Fruit fly (Drosophila melanogaster) whole organism, prepupa: ENCODE results near the gene CG42812.
A peak's percentile ranks its signal among the peaks of the same experiment; 100 is the strongest.

Experiments used
- Blimp-1 ChIP-seq: fragments of 200-800 bp; sonication (Bioruptor generic); optimal IDR thresholded peaks from 3 replicates; lab custom pipeline; 2017; ENCODE audit warnings: missing biosample characterization, missing genetic modification characterization, mild to moderate bottlenecking, moderate library complexity, missing genetic modification reagents
- CG10631 ChIP-seq: fragments of 200-800 bp; sonication (Bioruptor generic); optimal IDR thresholded peaks from 2 replicates; lab custom pipeline; 2016; ENCODE audit warnings: missing biosample characterization, missing genetic modification characterization
- CG10669 ChIP-seq: fragments of 200-800 bp; sonication (Bioruptor generic); optimal IDR thresholded peaks from 3 replicates; lab custom pipeline; 2018; ENCODE audit warnings: missing biosample characterization, mild to moderate bottlenecking, missing genetic modification characterization, moderate library complexity
- CG11294 ChIP-seq: fragments of 200-800 bp; sonication (Bioruptor generic); IDR thresholded peaks from 2 replicates; pipeline ENCODE4 v1.3.6; 2022; ENCODE audit warnings: missing biosample characterization, missing genetic modification characterization
- CG11902 ChIP-seq: fragments of 200-800 bp; sonication (Bioruptor generic); optimal IDR thresholded peaks from 3 replicates; lab custom pipeline; 2016; ENCODE audit warnings: missing biosample characterization, missing genetic modification characterization
- CG15336 ChIP-seq: fragments of 200-800 bp; sonication (Bioruptor generic); IDR thresholded peaks from 2 replicates; pipeline ENCODE4 v1.3.6; 2022; ENCODE audit warnings: missing biosample characterization, missing genetic modification characterization
- CG1621 ChIP-seq: fragments of 200-800 bp; sonication (Bioruptor generic); optimal IDR thresholded peaks from 3 replicates; lab custom pipeline; 2018; ENCODE audit warnings: missing biosample characterization, mild to moderate bottlenecking, missing genetic modification characterization
- CG16779 ChIP-seq: fragments of 200-800 bp; sonication (Bioruptor generic); optimal IDR thresholded peaks from 3 replicates; lab custom pipeline; 2017; ENCODE audit warnings: missing biosample characterization, mild to moderate bottlenecking, missing genetic modification characterization
- CG3032 ChIP-seq: fragments of 200-800 bp; optimal IDR thresholded peaks from 2 replicates; lab custom pipeline; 2019; ENCODE audit warnings: missing biosample characterization, mild to moderate bottlenecking, missing genetic modification characterization, moderate library complexity
- CG31627 ChIP-seq: fragments of 200-800 bp; sonication (Bioruptor generic); optimal IDR thresholded peaks from 3 replicates; lab custom pipeline; 2016; ENCODE audit warnings: missing biosample characterization, missing genetic modification characterization
- CG34406 ChIP-seq: fragments of 200-800 bp; sonication (Bioruptor generic); optimal IDR thresholded peaks from 3 replicates; lab custom pipeline; 2016; ENCODE audit warnings: missing biosample characterization, missing genetic modification characterization
- CG4318 ChIP-seq: fragments of 200-800 bp; sonication (Bioruptor generic); optimal IDR thresholded peaks from 3 replicates; lab custom pipeline; 2017; ENCODE audit warnings: missing biosample characterization, mild to moderate bottlenecking, missing genetic modification characterization
- CG6276 ChIP-seq: fragments of 200-800 bp; sonication (Bioruptor generic); optimal IDR thresholded peaks from 2 replicates; lab custom pipeline; 2017; ENCODE audit warnings: missing biosample characterization, mild to moderate bottlenecking, missing genetic modification characterization
- CG6808 ChIP-seq: fragments of 200-800 bp; sonication (Bioruptor generic); optimal IDR thresholded peaks from 3 replicates; lab custom pipeline; 2017; ENCODE audit warnings: missing biosample characterization, missing genetic modification characterization, mild to moderate bottlenecking, moderate library complexity, missing genetic modification reagents
- CG6854 ChIP-seq: fragments of 200-800 bp; sonication (Bioruptor generic); optimal IDR thresholded peaks from 2 replicates; lab custom pipeline; 2017; ENCODE audit warnings: missing biosample characterization, mild to moderate bottlenecking, missing genetic modification characterization
- CG7368 ChIP-seq: fragments of 200-800 bp; sonication (Bioruptor generic); optimal IDR thresholded peaks from 3 replicates; lab custom pipeline; 2016; ENCODE audit warnings: missing biosample characterization, missing genetic modification characterization
- CG9139 ChIP-seq: fragments of 200-800 bp; sonication (Bioruptor generic); optimal IDR thresholded peaks from 3 replicates; lab custom pipeline; 2017; ENCODE audit warnings: missing biosample characterization, mild to moderate bottlenecking, missing genetic modification characterization
- Eip93F ChIP-seq: fragments of 200-800 bp; sonication (Bioruptor generic); optimal IDR thresholded peaks from 2 replicates; lab custom pipeline; 2016; ENCODE audit warnings: missing biosample characterization, mild to moderate bottlenecking, missing genetic modification characterization
- Ets21C ChIP-seq: fragments of 200-800 bp; sonication (Bioruptor generic); optimal IDR thresholded peaks from 3 replicates; lab custom pipeline; 2016; ENCODE audit warnings: missing biosample characterization, missing genetic modification characterization
- Gug ChIP-seq: fragments of 200-800 bp; sonication (Bioruptor generic); IDR thresholded peaks from 2 replicates; pipeline ENCODE4 v1.3.6; 2022; ENCODE audit warnings: missing biosample characterization, missing genetic modification characterization
- Hr4 ChIP-seq: fragments of 200-800 bp; sonication (Bioruptor generic); optimal IDR thresholded peaks from 3 replicates; lab custom pipeline; 2016; ENCODE audit warnings: missing biosample characterization, missing genetic modification characterization
- Lpt ChIP-seq: fragments of 200-800 bp; sonication (Bioruptor generic); optimal IDR thresholded peaks from 3 replicates; lab custom pipeline; 2016; ENCODE audit warnings: missing biosample characterization, missing genetic modification characterization
- Smox ChIP-seq: fragments of 200-800 bp; sonication (Bioruptor generic); optimal IDR thresholded peaks from 3 replicates; lab custom pipeline; 2016; ENCODE audit warnings: missing biosample characterization, missing genetic modification characterization
- Sox15 ChIP-seq: fragments of 200-800 bp; sonication (Bioruptor generic); optimal IDR thresholded peaks from 3 replicates; lab custom pipeline; 2016; ENCODE audit warnings: missing biosample characterization, missing genetic modification characterization
- achi ChIP-seq: fragments of 200-800 bp; sonication (Bioruptor generic); optimal IDR thresholded peaks from 3 replicates; lab custom pipeline; 2016; ENCODE audit warnings: missing biosample characterization, missing genetic modification characterization
- acj6 ChIP-seq: fragments of 200-800 bp; sonication (Bioruptor generic); optimal IDR thresholded peaks from 3 replicates; lab custom pipeline; 2016; ENCODE audit warnings: missing biosample characterization, missing genetic modification characterization
- cyc ChIP-seq: fragments of 200-800 bp; sonication (Bioruptor generic); optimal IDR thresholded peaks from 3 replicates; lab custom pipeline; 2016; ENCODE audit warnings: missing biosample characterization, missing genetic modification characterization
- dsx ChIP-seq: fragments of 200-800 bp; optimal IDR thresholded peaks from 3 replicates; lab custom pipeline; 2019; ENCODE audit warnings: missing biosample characterization, mild to moderate bottlenecking, missing genetic modification characterization, moderate library complexity; ENCODE audit not compliant: poor library complexity, severe bottlenecking
- eg ChIP-seq: fragments of 200-800 bp; sonication (Bioruptor generic); IDR thresholded peaks from 3 replicates; pipeline ENCODE4 v1.3.6; 2022; ENCODE audit warnings: missing biosample characterization, missing genetic modification characterization
- esn ChIP-seq: fragments of 200-800 bp; sonication (Bioruptor generic); optimal IDR thresholded peaks from 2 replicates; lab custom pipeline; 2016; ENCODE audit warnings: missing biosample characterization, mild to moderate bottlenecking, missing genetic modification characterization, moderate library complexity
- fd59A ChIP-seq: fragments of 200-800 bp; sonication (Bioruptor generic); optimal IDR thresholded peaks from 2 replicates; lab custom pipeline; 2017; ENCODE audit warnings: missing biosample characterization, mild to moderate bottlenecking, missing genetic modification characterization, missing genetic modification reagents
- fkh ChIP-seq: fragments of 200-800 bp; sonication (Bioruptor generic); optimal IDR thresholded peaks from 3 replicates; lab custom pipeline; 2017; ENCODE audit warnings: missing biosample characterization, mild to moderate bottlenecking, missing genetic modification characterization, moderate library complexity
- lz ChIP-seq: fragments of 200-800 bp; sonication (Bioruptor generic); optimal IDR thresholded peaks from 3 replicates; lab custom pipeline; 2016; ENCODE audit warnings: missing biosample characterization, missing genetic modification characterization
- pdm3 ChIP-seq: fragments of 200-800 bp; sonication (Bioruptor generic); optimal IDR thresholded peaks from 3 replicates; lab custom pipeline; 2016; ENCODE audit warnings: missing biosample characterization, missing genetic modification characterization
- spab ChIP-seq: fragments of 200-800 bp; sonication (Bioruptor generic); optimal IDR thresholded peaks from 2 replicates; lab custom pipeline; 2017; ENCODE audit warnings: missing biosample characterization, mild to moderate bottlenecking, missing genetic modification characterization, missing genetic modification reagents
- ss ChIP-seq, 2 experiments: fragments of 200-800 bp; sonication (Bioruptor generic); optimal IDR thresholded peaks; 2 replicates in 1 of 2; 3 replicates in 1 of 2; lab custom pipeline; 2017 to 2018; ENCODE audit warnings: mild to moderate bottlenecking in 2 of 2, missing biosample characterization in 2 of 2, missing genetic modification characterization in 2 of 2, moderate library complexity in 1 of 2
- svp ChIP-seq: fragments of 200-800 bp; sonication (Bioruptor generic); peaks from one replicate; lab custom pipeline; 2016; ENCODE audit warnings: missing biosample characterization, missing genetic modification characterization
- vri ChIP-seq: fragments of 200-800 bp; sonication (Bioruptor generic); optimal IDR thresholded peaks from 3 replicates; lab custom pipeline; 2016; ENCODE audit warnings: missing biosample characterization, mild to moderate bottlenecking, missing genetic modification characterization

Gene CG42812

dm6 chr3R:24348420-24349190, 19.4 kb downstream of the CG42812 start, which contains the start of the genes CG5746 and CG6454:
Gene CG5746 (minus strand): TSS chr3R:24348791.
Gene CG6454 (plus strand): TSS chr3R:24349182.
- TF ChIP-seq CG10669 (GFP tag; lab: Kevin White, UChicago) (no peak), fkh (no peak), Blimp-1 (GFP tag; lab: Kevin White, UChicago) (no peak), fd59A (no peak), Lpt (GFP tag; lab: Kevin White, UChicago) (no peak), CG10631 (no peak), pdm3 (GFP tag; lab: Kevin White, UChicago) (no peak), Eip93F (GFP tag; lab: Kevin White, UChicago) (no peak), Ets21C (GFP tag; lab: Kevin White, UChicago) (no peak), CG11294 (GFP tag; lab: Robert Waterston, UW) (peak; percentile 18; the same call in 1 of the 2 replicates), lz (peak; percentile 75), vri (no peak), CG34406 (no peak), CG11902 (peak; percentile 44), CG7368 (GFP tag; lab: Kevin White, UChicago) (no peak), Gug (GFP tag; lab: Robert Waterston, UW) (0 out of 2 replicates have a peak, but pooled peaks have one; percentile 9), CG6276 (GFP tag; lab: Kevin White, UChicago) (no peak), Smox (no peak), esn (GFP tag; lab: Kevin White, UChicago) (peak; percentile 76), CG6808 (GFP tag; lab: Kevin White, UChicago) (no peak), CG4318 (GFP tag; lab: Kevin White, UChicago) (no peak), CG6854 (GFP tag; lab: Kevin White, UChicago) (no peak), CG16779 (no peak), Sox15 (peak; percentile 47), achi (GFP tag; lab: Kevin White, UChicago) (no peak), CG1621 (tag; lab: Kevin White, UChicago) (no peak), cyc (GFP tag; lab: Kevin White, UChicago) (peak; percentile 61), CG15336 (no peak), CG31627 (GFP tag; lab: Kevin White, UChicago) (peak; percentile 79)

dm6 chr3R:24341251-24341650, 26.7 kb downstream of the CG42812 start, which contains the start of gene Ms:
Gene Ms (plus strand): TSS chr3R:24341551.
- no peak for TF ChIP-seq eg
- TF ChIP-seq CG9139 (GFP tag; lab: Kevin White, UChicago) = no peak
- no peak for TF ChIP-seq Blimp-1 (GFP tag; lab: Kevin White, UChicago)
- TF ChIP-seq, all 60 proteins: peak for 0

dm6 chr3R:24336622-24337021, 31.3 kb downstream of the CG42812 start, which contains the start of gene CG6432:
Gene CG6432 (plus strand): TSS chr3R:24336922.
- no peak for TF ChIP-seq CG6276 (GFP tag; lab: Kevin White, UChicago)
- no peak for TF ChIP-seq svp (GFP tag; lab: Kevin White, UChicago)
- no peak for TF ChIP-seq Blimp-1 (GFP tag; lab: Kevin White, UChicago)
- no peak for TF ChIP-seq acj6 (GFP tag; lab: Kevin White, UChicago)
- no peak for TF ChIP-seq spab (GFP tag; lab: Kevin White, UChicago)
- no peak for TF ChIP-seq CG1621 (tag; lab: Kevin White, UChicago)
- TF ChIP-seq fd59A = no peak
- TF ChIP-seq vri = no peak
- no peak for TF ChIP-seq CG3032 (tag; lab: Kevin White, UChicago)
- no peak for TF ChIP-seq ss (GFP tag; optimal IDR thresholded peaks at IDR 0.05; lab: Kevin White, UChicago)
- TF ChIP-seq dsx (GFP tag; lab: Kevin White, UChicago) = no peak
- TF ChIP-seq Hr4 = no peak
